Worm (Caenorhabditis elegans): ENCODE data around the gene maph-9.

DNA sequence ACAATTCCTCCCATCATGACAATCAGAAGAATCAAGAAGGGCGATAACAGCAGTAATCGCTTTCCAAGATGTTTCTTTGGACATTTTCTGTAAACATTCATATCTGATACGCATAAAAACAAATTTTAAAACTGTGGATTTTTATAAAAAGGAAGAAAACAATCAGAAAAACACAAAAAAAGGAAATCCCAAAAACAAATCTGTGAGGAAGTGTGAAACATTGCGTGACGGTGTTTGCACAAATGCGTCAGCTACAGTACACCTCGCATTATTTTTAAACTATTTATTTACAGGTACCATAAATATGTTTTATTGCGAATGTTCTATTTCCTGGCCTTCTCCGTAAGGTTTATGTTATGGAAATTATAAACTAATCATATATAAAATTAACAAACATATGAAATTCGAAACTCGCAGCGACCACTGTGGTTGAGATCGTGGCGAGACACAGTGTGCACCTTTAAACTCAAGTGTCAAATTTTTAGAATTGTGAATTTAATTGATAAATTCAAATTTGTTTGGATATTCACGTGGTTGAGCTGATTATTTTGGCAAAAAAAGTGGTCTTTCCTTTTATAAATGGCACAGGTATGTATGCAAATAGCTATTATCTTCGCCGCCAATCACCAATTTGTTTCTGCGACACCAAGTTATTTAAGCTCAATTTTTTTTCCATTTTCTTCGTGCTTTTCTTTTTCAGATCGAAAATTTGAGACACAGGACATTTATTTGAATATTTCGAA, 34.9 kb upstream of the maph-9 start, which contains the start of the genes C34D4.10 and str-48:
- TF ChIP-seq nfya-1 (tag; optimal IDR thresholded peaks at IDR 0.05) (no peak), ama-1 (optimal IDR thresholded peaks at IDR 0.05) (no peak), sdc-2 (tag; optimal IDR thresholded peaks at IDR 0.05) (no peak), F13H6.1 (tag; optimal IDR thresholded peaks at IDR 0.05) (no peak), nhr-11 (tag; optimal IDR thresholded peaks at IDR 0.05) (no peak), che-1 (tag; optimal IDR thresholded peaks at IDR 0.05) (no peak), ceh-6 (GFP tag; optimal IDR thresholded peaks at IDR 0.05) (no peak), T23F11.4 (GFP tag; optimal IDR thresholded peaks at IDR 0.05) (no peak)
